Fruit fly (Drosophila melanogaster): ENCODE data around the gene Cad96Ca.

Gene Cad96Ca

dm6 chr3R:25193726-25194204, 14.3 kb downstream of the Cad96Ca start, which contains the start of gene lobo (continued):
- TF ChIP-seq pan (optimal IDR thresholded peaks at IDR 0.05): no peak
- no peak for TF ChIP-seq pan (GFP tag; optimal IDR thresholded peaks at IDR 0.05 in 1 of 2, IDR thresholded peaks at IDR 0.05 in 1 of 2)
- TF ChIP-seq CG5245 (GFP tag; optimal IDR thresholded peaks at IDR 0.05): no peak
- peak; percentile 93 for TF ChIP-seq sens (GFP tag)
- TF ChIP-seq bigmax (GFP tag; optimal IDR thresholded peaks at IDR 0.05): peak; percentile 14
- TF ChIP-seq YL-1 (GFP tag; optimal IDR thresholded peaks at IDR 0.05): peak; percentile 4
- TF ChIP-seq Spps (tag; optimal IDR thresholded peaks at IDR 0.05): no peak
- TF ChIP-seq CG34422 (GFP tag; IDR thresholded peaks at IDR 0.05): peak; percentile 68
- no peak for TF ChIP-seq nerfin-2 (GFP tag; IDR thresholded peaks at IDR 0.05; ENCODE audit: partially characterized antibody)
- peak; percentile 80 for TF ChIP-seq HmgZ (tag; optimal IDR thresholded peaks at IDR 0.05)
- TF ChIP-seq CG4328 (GFP tag; optimal IDR thresholded peaks at IDR 0.05): peak; percentile 41
- no peak for TF ChIP-seq Sox102F (GFP tag; optimal IDR thresholded peaks at IDR 0.05)
- TF ChIP-seq CG12155 (GFP tag; optimal IDR thresholded peaks at IDR 0.05): peak; percentile 9
- no peak for TF ChIP-seq ara (GFP tag; IDR thresholded peaks at IDR 0.05)
- peak; percentile 15 for TF ChIP-seq Six4 (GFP tag; optimal IDR thresholded peaks at IDR 0.05)
- peak; percentile 63 for TF ChIP-seq CG9609 (GFP tag; optimal IDR thresholded peaks at IDR 0.05)
- peak; percentile 28 for TF ChIP-seq gsb-n (tag; optimal IDR thresholded peaks at IDR 0.05)
- TF ChIP-seq gt (GFP tag; IDR thresholded peaks at IDR 0.05): no peak
- peak; percentile 64 for TF ChIP-seq pho (GFP tag; optimal IDR thresholded peaks at IDR 0.05)
- TF ChIP-seq sc (optimal IDR thresholded peaks at IDR 0.05): no peak
- peak; percentile 35 for TF ChIP-seq sc (GFP tag; optimal IDR thresholded peaks at IDR 0.05)
- no peak for TF ChIP-seq Opbp (GFP tag; IDR thresholded peaks at IDR 0.05; ENCODE audit: partially characterized antibody)
- TF ChIP-seq PHDP (tag; optimal IDR thresholded peaks at IDR 0.05): peak; percentile 73
- TF ChIP-seq Ptx1 (GFP tag; IDR thresholded peaks at IDR 0.05): peak; percentile 42; the same call in 1 of the 2 replicates
- peak; percentile 26; the same call in 1 of the 3 replicates for TF ChIP-seq Aef1 (GFP tag; IDR thresholded peaks at IDR 0.05)
- peak; percentile 83 for TF ChIP-seq CoRest (tag; optimal IDR thresholded peaks at IDR 0.05)
- TF ChIP-seq psq (GFP tag; optimal IDR thresholded peaks at IDR 0.05): no peak
- TF ChIP-seq zfh1 (GFP tag; IDR thresholded peaks at IDR 0.05): peak; percentile 50; the same call in 1 of the 3 replicates
- no peak for TF ChIP-seq ab (GFP tag; optimal IDR thresholded peaks at IDR 0.05)
- TF ChIP-seq chm (GFP tag; IDR thresholded peaks at IDR 0.05): peak; percentile 86
- peak; percentile 48; the same call in 1 of the 2 replicates for TF ChIP-seq wdn (GFP tag; IDR thresholded peaks at IDR 0.05)
- 0 out of 2 replicates have a peak, but pooled peaks have one; percentile 16 for TF ChIP-seq CG32772 (GFP tag; IDR thresholded peaks at IDR 0.05)
- TF ChIP-seq grn (GFP tag; optimal IDR thresholded peaks at IDR 0.05): peak; percentile 53
- TF ChIP-seq CG12744 (GFP tag; optimal IDR thresholded peaks at IDR 0.05): peak; percentile 77
- TF ChIP-seq CG11398 (GFP tag; optimal IDR thresholded peaks at IDR 0.05): peak; percentile 60
- peak; percentile 69 for TF ChIP-seq yki (optimal IDR thresholded peaks at IDR 0.05)
- TF ChIP-seq cas (GFP tag; IDR thresholded peaks at IDR 0.05): no peak
- peak; percentile 56 to 69 for TF ChIP-seq chif (GFP tag; optimal IDR thresholded peaks at IDR 0.05)
- no peak for TF ChIP-seq vnd (GFP tag; IDR thresholded peaks at IDR 0.05; ENCODE audit: partially characterized antibody)
- TF ChIP-seq HLH3B (GFP tag; IDR thresholded peaks at IDR 0.05): no peak
- TF ChIP-seq fu2 (GFP tag; optimal IDR thresholded peaks at IDR 0.05): peak; percentile 59
- TF ChIP-seq emc (GFP tag; optimal IDR thresholded peaks at IDR 0.05): peak; percentile 42
- TF ChIP-seq CG32532 (GFP tag; IDR thresholded peaks at IDR 0.05): peak; percentile 50; the same call in 1 of the 2 replicates
- peak; percentile 31 for TF ChIP-seq CG9727 (GFP tag; optimal IDR thresholded peaks at IDR 0.05)
- TF ChIP-seq CG15269 (tag; optimal IDR thresholded peaks at IDR 0.05): no peak
- peak; percentile 64 for TF ChIP-seq CG9876 (GFP tag; optimal IDR thresholded peaks at IDR 0.05)
- TF ChIP-seq CG18764 (GFP tag; optimal IDR thresholded peaks at IDR 0.05): no peak
- TF ChIP-seq B-H2 (GFP tag; optimal IDR thresholded peaks at IDR 0.05): peak; percentile 73
- TF ChIP-seq sim (GFP tag; IDR thresholded peaks at IDR 0.05): no peak
- TF ChIP-seq danr (GFP tag; IDR thresholded peaks at IDR 0.05): no peak
- peak; percentile 40; the same call in 1 of the 3 replicates for TF ChIP-seq sr (GFP tag; IDR thresholded peaks at IDR 0.05)
- TF ChIP-seq Lim3 (GFP tag; IDR thresholded peaks at IDR 0.05): no peak
- TF ChIP-seq Awh (GFP tag; IDR thresholded peaks at IDR 0.05): peak; percentile 29; the same call in 1 of the 2 replicates
